Worm (Caenorhabditis elegans): Measurements from ENCODE around the gene nhr-106.

nhr-106 gene

ce11 chrV:505191-505590, 15.8 kb downstream of the nhr-106 start, which contains the start of gene srlf-19:
srlf-19 (plus strand) TSS chrV:505491.
- no peak for TF ChIP-seq unc-62 (GFP tag; optimal IDR thresholded peaks at IDR 0.05)
- no peak for TF ChIP-seq lsy-2 (tag; optimal IDR thresholded peaks at IDR 0.05)
- no peak for TF ChIP-seq ztf-1 (GFP tag; conservative IDR thresholded peaks at IDR 0.05)
- no peak for TF ChIP-seq nhr-12 (tag; optimal IDR thresholded peaks at IDR 0.05)
- no peak for TF ChIP-seq aly-2 (tag; optimal IDR thresholded peaks at IDR 0.05)
- TF ChIP-seq R02D3.7 (tag; optimal IDR thresholded peaks at IDR 0.05), result no peak
- TF ChIP-seq nhr-6 (tag; optimal IDR thresholded peaks at IDR 0.05), result no peak
- no peak for TF ChIP-seq lin-13 (GFP tag; optimal IDR thresholded peaks at IDR 0.05)
- no peak for TF ChIP-seq skn-1 (tag; optimal IDR thresholded peaks at IDR 0.05)
- TF ChIP-seq F13H6.1 (tag; optimal IDR thresholded peaks at IDR 0.05), result no peak
- no peak for TF ChIP-seq C34F6.9 (tag; optimal IDR thresholded peaks at IDR 0.05)

ce11 chrV:512420-512819, 23.0 kb downstream of the nhr-106 start, which contains the start of gene srh-37:
srh-37 (minus strand) TSS chrV:512520.
- no peak for TF ChIP-seq snpc-4 (tag; optimal IDR thresholded peaks at IDR 0.05)
- no peak for TF ChIP-seq skn-1 (tag; optimal IDR thresholded peaks at IDR 0.05)
- no peak for TF ChIP-seq lsy-2 (tag; optimal IDR thresholded peaks at IDR 0.05)
- TF ChIP-seq elt-3 (tag; optimal IDR thresholded peaks at IDR 0.05), result no peak
- TF ChIP-seq sma-3 (GFP tag; optimal IDR thresholded peaks at IDR 0.05), result no peak
- TF ChIP-seq nhr-11 (tag; optimal IDR thresholded peaks at IDR 0.05), result no peak
- no peak for TF ChIP-seq F13H6.1 (tag; optimal IDR thresholded peaks at IDR 0.05)
- no peak for TF ChIP-seq ztf-4 (tag; optimal IDR thresholded peaks at IDR 0.05)
- TF ChIP-seq unc-39 (tag; optimal IDR thresholded peaks at IDR 0.05), result no peak
- no peak for TF ChIP-seq alr-1 (tag; optimal IDR thresholded peaks at IDR 0.05)
- TF ChIP-seq unc-55 (GFP tag; optimal IDR thresholded peaks at IDR 0.05), result no peak
- no peak for TF ChIP-seq ztf-11 (tag; optimal IDR thresholded peaks at IDR 0.05)
- TF ChIP-seq gmeb-1 (tag; optimal IDR thresholded peaks at IDR 0.05), result no peak

DNA sequence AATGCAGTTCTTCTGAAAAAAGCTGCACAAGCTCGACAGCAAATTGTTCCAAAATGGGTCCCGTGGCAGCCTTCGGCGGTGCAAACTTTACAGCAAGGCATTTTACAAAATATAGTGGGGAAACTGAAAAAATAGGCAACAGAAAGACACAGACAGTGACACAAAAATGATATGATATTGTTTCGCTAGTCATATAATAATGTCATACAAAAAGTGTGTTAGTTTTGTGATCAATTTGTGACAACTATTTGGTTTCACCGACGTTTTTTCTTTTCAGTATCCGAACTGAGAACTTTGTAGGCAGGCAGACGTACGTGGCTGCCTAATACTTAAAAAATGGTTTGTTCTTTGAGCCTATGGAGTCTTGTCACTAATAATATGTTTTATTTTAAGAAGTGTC, 30.0 kb downstream of the nhr-106 start, which contains the start of gene nhr-210:
TSS of gene nhr-210 (minus strand) at position 101 of the 400 bp plus-strand sequence.
- TF ChIP-seq lin-11 (tag; optimal IDR thresholded peaks at IDR 0.05), result no peak
- TF ChIP-seq skn-1 (tag; optimal IDR thresholded peaks at IDR 0.05), result no peak
- TF ChIP-seq elt-3 (tag; optimal IDR thresholded peaks at IDR 0.05), result no peak
- TF ChIP-seq sma-9 (GFP tag; optimal IDR thresholded peaks at IDR 0.05), result no peak
- no peak for TF ChIP-seq sma-9 (tag; optimal IDR thresholded peaks at IDR 0.05)
- TF ChIP-seq elt-1 (tag; optimal IDR thresholded peaks at IDR 0.05), result no peak
- no peak for TF ChIP-seq nhr-77 (tag; optimal IDR thresholded peaks at IDR 0.05)
- no peak for TF ChIP-seq gmeb-1 (tag; optimal IDR thresholded peaks at IDR 0.05)
- no peak for TF ChIP-seq F13H6.1 (tag; optimal IDR thresholded peaks at IDR 0.05)
- TF ChIP-seq ceh-82 (tag; optimal IDR thresholded peaks at IDR 0.05), result no peak
- TF ChIP-seq nhr-6 (tag; optimal IDR thresholded peaks at IDR 0.05), result no peak
- no peak for TF ChIP-seq ztf-4 (tag; optimal IDR thresholded peaks at IDR 0.05)
- no peak for TF ChIP-seq alr-1 (tag; optimal IDR thresholded peaks at IDR 0.05)

ce11 chrV:521517-521916, 32.1 kb downstream of the nhr-106 start, which contains the start of gene srw-107:
srw-107 (minus strand) TSS chrV:521617.
- TF ChIP-seq elt-1 (tag; optimal IDR thresholded peaks at IDR 0.05), result no peak
- TF ChIP-seq ceh-82 (tag; optimal IDR thresholded peaks at IDR 0.05), result no peak
- TF ChIP-seq blmp-1 (tag; optimal IDR thresholded peaks at IDR 0.05; ENCODE audit: insufficient read depth), result no peak
- no peak for TF ChIP-seq lin-11 (tag; optimal IDR thresholded peaks at IDR 0.05)
- TF ChIP-seq egl-27 (tag; optimal IDR thresholded peaks at IDR 0.05), result no peak
- no peak for TF ChIP-seq fos-1 (tag; optimal IDR thresholded peaks at IDR 0.05)
- TF ChIP-seq R02D3.7 (tag; optimal IDR thresholded peaks at IDR 0.05), result no peak

ce11 chrV:524058-524457, 34.6 kb downstream of the nhr-106 start, which contains the start of gene lipl-3:
lipl-3 (minus strand) TSS chrV:524218.
- TF ChIP-seq fos-1 (tag; optimal IDR thresholded peaks at IDR 0.05) (no peak), sma-9 (GFP tag; optimal IDR thresholded peaks at IDR 0.05) (peak; percentile 10), sma-9 (tag; optimal IDR thresholded peaks at IDR 0.05) (no peak)

ce11 chrV:525040-525439, 35.6 kb downstream of the nhr-106 start, which contains the start of gene R11G11.16:
R11G11.16 (minus strand) TSS chrV:525140.
- no peak for TF ChIP-seq sma-9 (GFP tag; optimal IDR thresholded peaks at IDR 0.05)
- no peak for TF ChIP-seq sma-9 (tag; optimal IDR thresholded peaks at IDR 0.05)
- TF ChIP-seq ama-1 (optimal IDR thresholded peaks at IDR 0.05), result no peak
- TF ChIP-seq C34F6.9 (tag; optimal IDR thresholded peaks at IDR 0.05), result no peak
- no peak for TF ChIP-seq lin-13 (GFP tag; optimal IDR thresholded peaks at IDR 0.05)
- TF ChIP-seq nhr-23 (tag; optimal IDR thresholded peaks at IDR 0.05), result no peak
- no peak for TF ChIP-seq zag-1 (tag; optimal IDR thresholded peaks at IDR 0.05)
- TF ChIP-seq aly-2 (tag; optimal IDR thresholded peaks at IDR 0.05), result no peak
- TF ChIP-seq elt-1 (tag; optimal IDR thresholded peaks at IDR 0.05), result no peak
- no peak for TF ChIP-seq fos-1 (tag; optimal IDR thresholded peaks at IDR 0.05)
- TF ChIP-seq nhr-77 (tag; optimal IDR thresholded peaks at IDR 0.05), result no peak
- TF ChIP-seq unc-39 (tag; optimal IDR thresholded peaks at IDR 0.05), result no peak
- TF ChIP-seq skn-1 (tag; optimal IDR thresholded peaks at IDR 0.05), result no peak
